Worm (Caenorhabditis elegans) whole organism, L1 larva: ENCODE results near the gene C06A6.7.
A peak's percentile ranks its signal among the peaks of the same experiment; 100 is the strongest.

Source experiments
- C04F5.9 ChIP-seq: sonication (generic microtip); optimal IDR thresholded peaks from 2 replicates; lab custom pipeline; 2016; ENCODE audit warnings: missing genetic modification characterization, missing compliant biosample characterization
- C16A3.4 ChIP-seq: fragments of 150-350 bp; optimal IDR thresholded peaks from 2 replicates; lab custom pipeline; 2014; ENCODE audit warnings: missing biosample characterization, missing genetic modification characterization
- C34B4.2 ChIP-seq: sonication (generic microtip); optimal IDR thresholded peaks from 2 replicates; lab custom pipeline; 2017; ENCODE audit warnings: mild to moderate bottlenecking, missing genetic modification characterization, missing compliant biosample characterization
- F16B12.6 ChIP-seq: fragments of 150-350 bp; optimal IDR thresholded peaks from 2 replicates; lab custom pipeline; 2014; ENCODE audit warnings: missing biosample characterization, missing genetic modification characterization
- Y116A8C.19 ChIP-seq: sonication (generic microtip); optimal IDR thresholded peaks from 2 replicates; lab custom pipeline; 2016; ENCODE audit warnings: missing compliant biosample characterization, missing genetic modification characterization, borderline replicate concordance
- aha-1 ChIP-seq: fragments of 150-350 bp; optimal IDR thresholded peaks from 2 replicates; lab custom pipeline; 2014; ENCODE audit warnings: missing biosample characterization, missing genetic modification characterization
- blmp-1 ChIP-seq: fragments of 150-350 bp; optimal IDR thresholded peaks from 2 replicates; lab custom pipeline; 2014; ENCODE audit warnings: missing biosample characterization, missing genetic modification characterization
- ceh-82 ChIP-seq, 3 experiments: fragments of 150-350 bp in 1 of 3; sonication (generic microtip) in 2 of 3; optimal IDR thresholded peaks; 2 replicates each; lab custom pipeline; 2014 to 2017; ENCODE audit warnings: missing biosample characterization in 3 of 3, missing genetic modification characterization in 3 of 3
- ceh-88 ChIP-seq: fragments of 200-800 bp; sonication (Bioruptor generic); IDR thresholded peaks from 2 replicates; pipeline ENCODE4 v1.3.6; 2022; ENCODE audit warnings: missing genetic modification characterization, missing compliant biosample characterization
- dpl-1 ChIP-seq, 3 experiments: fragments of 150-350 bp in 2 of 3; sonication (generic microtip) in 1 of 3; optimal IDR thresholded peaks; 2 replicates each; lab custom pipeline; 2014 to 2017; ENCODE audit warnings: missing biosample characterization in 3 of 3, missing genetic modification characterization in 3 of 3, missing genetic modification reagents in 3 of 3
- dsc-1 ChIP-seq: sonication (generic microtip); optimal IDR thresholded peaks from 2 replicates; lab custom pipeline; 2016; ENCODE audit warnings: mild to moderate bottlenecking, missing genetic modification characterization, missing compliant biosample characterization
- efl-1 ChIP-seq, 4 experiments: fragments of 150-350 bp; optimal IDR thresholded peaks in 3 of 4; peaks in 1 of 4; 1 replicate in 1 of 4; 2 replicates in 3 of 4; lab custom pipeline; 2014; ENCODE audit warnings: missing biosample characterization in 2 of 4, missing genetic modification characterization in 2 of 4, missing genetic modification reagents in 2 of 4
- egl-27 ChIP-seq, 2 experiments: fragments of 150-350 bp in 1 of 2; sonication (generic microtip); optimal IDR thresholded peaks; 3 replicates each; lab custom pipeline; 2017 to 2018; ENCODE audit warnings: missing biosample characterization in 2 of 2, missing genetic modification characterization in 2 of 2, missing genetic modification reagents in 2 of 2
- elt-3 ChIP-seq, 6 experiments: fragments of 150-350 bp in 1 of 6; sonication (generic microtip); optimal IDR thresholded peaks; 2 replicates each; lab custom pipeline; 2017 to 2018; ENCODE audit warnings: missing biosample characterization in 6 of 6, missing genetic modification characterization in 6 of 6, inconsistent platforms in 1 of 6
- fkh-10 ChIP-seq: sonication (generic microtip); optimal IDR thresholded peaks from 2 replicates; lab custom pipeline; 2017; ENCODE audit warnings: missing biosample characterization, missing genetic modification reagents, missing genetic modification characterization
- fkh-8 ChIP-seq: sonication (generic microtip); optimal IDR thresholded peaks from 2 replicates; lab custom pipeline; 2016; ENCODE audit warnings: mild to moderate bottlenecking, missing genetic modification characterization, missing compliant biosample characterization
- hlh-17 ChIP-seq: fragments of 200-800 bp; sonication (Bioruptor generic); optimal IDR thresholded peaks from 2 replicates; lab custom pipeline; 2018; ENCODE audit warnings: missing genetic modification characterization, mild to moderate bottlenecking, missing compliant biosample characterization, moderate library complexity, borderline replicate concordance
- lin-14 ChIP-seq: fragments of 200-800 bp; sonication (Bioruptor generic); optimal IDR thresholded peaks from 2 replicates; lab custom pipeline; 2018; ENCODE audit warnings: mild to moderate bottlenecking, missing genetic modification characterization, moderate library complexity, missing compliant biosample characterization
- lin-35 ChIP-seq, 2 experiments: fragments of 150-350 bp; optimal IDR thresholded peaks; 2 replicates each; lab custom pipeline; 2014; ENCODE audit warnings: missing biosample characterization in 2 of 2, missing genetic modification characterization in 2 of 2, missing genetic modification reagents in 2 of 2
- lsy-2 ChIP-seq, 2 experiments: fragments of 150-350 bp; optimal IDR thresholded peaks; 2 replicates each; lab custom pipeline; 2014; ENCODE audit warnings: missing biosample characterization in 2 of 2, missing genetic modification characterization in 2 of 2
- mdl-1 ChIP-seq, 2 experiments: fragments of 150-350 bp; optimal IDR thresholded peaks; 2 replicates each; lab custom pipeline; 2014 to 2017; ENCODE audit warnings: missing biosample characterization in 2 of 2, missing genetic modification characterization in 2 of 2, inconsistent platforms in 1 of 2
- mep-1 ChIP-seq: fragments of 150-350 bp; optimal IDR thresholded peaks from 2 replicates; lab custom pipeline; 2014; ENCODE audit warnings: missing biosample characterization, missing genetic modification characterization
- nhr-20 ChIP-seq: sonication (generic microtip); optimal IDR thresholded peaks from 2 replicates; lab custom pipeline; 2016; ENCODE audit warnings: mild to moderate bottlenecking, missing genetic modification characterization, missing compliant biosample characterization
- nhr-28 ChIP-seq: fragments of 150-350 bp; optimal IDR thresholded peaks from 2 replicates; lab custom pipeline; 2014; ENCODE audit warnings: missing biosample characterization, missing genetic modification characterization
- nhr-47 ChIP-seq: sonication (generic microtip); optimal IDR thresholded peaks from 2 replicates; lab custom pipeline; 2016; ENCODE audit warnings: mild to moderate bottlenecking, missing genetic modification characterization, moderate library complexity, missing compliant biosample characterization
- nhr-71 ChIP-seq: sonication (generic microtip); optimal IDR thresholded peaks from 2 replicates; lab custom pipeline; 2016; ENCODE audit warnings: mild to moderate bottlenecking, missing genetic modification characterization, moderate library complexity, missing compliant biosample characterization
- nhr-85 ChIP-seq: sonication (generic microtip); peaks from one replicate; lab custom pipeline; 2016; ENCODE audit warnings: missing genetic modification characterization, inconsistent platforms, missing compliant biosample characterization
- pqm-1 ChIP-seq: sonication (generic microtip); optimal IDR thresholded peaks from 3 replicates; lab custom pipeline; 2017; ENCODE audit warnings: missing biosample characterization, missing genetic modification characterization
- rnt-1 ChIP-seq: sonication (generic microtip); optimal IDR thresholded peaks from 2 replicates; lab custom pipeline; 2016; ENCODE audit warnings: mild to moderate bottlenecking, missing genetic modification characterization, moderate library complexity, missing compliant biosample characterization
- skn-1 ChIP-seq: fragments of 150-350 bp; optimal IDR thresholded peaks from 2 replicates; lab custom pipeline; 2014; ENCODE audit warnings: missing biosample characterization, missing genetic modification characterization
- snu-23 ChIP-seq: sonication (generic microtip); optimal IDR thresholded peaks from 2 replicates; lab custom pipeline; 2016; ENCODE audit warnings: missing genetic modification characterization, missing compliant biosample characterization
- swsn-7 ChIP-seq: sonication (generic microtip); optimal IDR thresholded peaks from 2 replicates; lab custom pipeline; 2016; ENCODE audit warnings: missing genetic modification characterization, missing compliant biosample characterization
- tbx-2 ChIP-seq: sonication (generic microtip); optimal IDR thresholded peaks from 2 replicates; lab custom pipeline; 2016; ENCODE audit warnings: missing genetic modification characterization, missing compliant biosample characterization
- unc-86 ChIP-seq: sonication (generic microtip); optimal IDR thresholded peaks from 2 replicates; lab custom pipeline; 2016; ENCODE audit warnings: missing genetic modification characterization, missing compliant biosample characterization
- xbp-1 ChIP-seq: sonication (generic microtip); optimal IDR thresholded peaks from 2 replicates; lab custom pipeline; 2016; ENCODE audit warnings: missing genetic modification characterization, missing compliant biosample characterization
- ztf-11 ChIP-seq, 2 experiments: sonication (generic microtip); optimal IDR thresholded peaks; 2 replicates each; lab custom pipeline; 2016 to 2017; ENCODE audit warnings: missing genetic modification characterization in 2 of 2, missing biosample characterization in 1 of 2, missing compliant biosample characterization in 1 of 2
- ztf-4 ChIP-seq: fragments of 150-350 bp; optimal IDR thresholded peaks from 2 replicates; lab custom pipeline; 2014; ENCODE audit warnings: missing biosample characterization, missing genetic modification characterization

The C06A6.7 gene

ce11 chrIV:7816402-7817102, 21.8 kb downstream of the C06A6.7 start (continued):
- TF ChIP-seq nhr-85 (tag; lab: Kevin White, UChicago): peak; percentile 91

ce11 chrIV:7815683-7816183, 22.6 kb downstream of the C06A6.7 start, which contains the start of gene cdgs-1:
Gene cdgs-1 (minus strand): TSS chrIV:7815733.
- no peak for TF ChIP-seq pqm-1 (tag; lab: Kevin White, UChicago)
- TF ChIP-seq hlh-17 (GFP tag; lab: Kevin White, UChicago): no peak
- peak; percentile 2 for TF ChIP-seq fkh-8 (tag; lab: Kevin White, UChicago)
- TF ChIP-seq C34B4.2 (tag; lab: Kevin White, UChicago): no peak
- TF ChIP-seq rnt-1 (tag; lab: Kevin White, UChicago): peak; percentile 23
- TF ChIP-seq C04F5.9 (tag; lab: Kevin White, UChicago): no peak
- peak; percentile 28 for TF ChIP-seq swsn-7 (tag; lab: Kevin White, UChicago)
- TF ChIP-seq aha-1 (tag; lab: Kevin White, UChicago): no peak
- peak; percentile 78 for TF ChIP-seq mep-1 (tag; lab: Kevin White, UChicago)
- peak; percentile 12 for TF ChIP-seq dsc-1 (tag; lab: Kevin White, UChicago)
- peak; percentile 41 to 73 for TF ChIP-seq lin-35 (GFP tag; optimal IDR thresholded peaks at IDR 0.05; lab: Kevin White, UChicago)
- peak; percentile 85 for TF ChIP-seq lin-14
- TF ChIP-seq ceh-82 (tag; optimal IDR thresholded peaks at IDR 0.05; lab: Kevin White, UChicago): peak in 1 of 3 experiments; percentile 57
- peak; percentile 29 for TF ChIP-seq nhr-47 (tag; lab: Kevin White, UChicago)
- TF ChIP-seq egl-27 (tag; optimal IDR thresholded peaks at IDR 0.05; lab: Kevin White, UChicago): no peak
- TF ChIP-seq snu-23: peak; percentile 70
- peak in 1 of 2 experiments; percentile 82 for TF ChIP-seq mdl-1 (tag; optimal IDR thresholded peaks at IDR 0.05; lab: Kevin White, UChicago)
- TF ChIP-seq fkh-10 (GFP tag; lab: Kevin White, UChicago): peak; percentile 65
- TF ChIP-seq ztf-11 (tag; optimal IDR thresholded peaks at IDR 0.05; lab: Kevin White, UChicago): no peak
- peak; percentile 33 for TF ChIP-seq nhr-85 (tag; lab: Kevin White, UChicago)
- TF ChIP-seq dpl-1 (GFP tag; optimal IDR thresholded peaks at IDR 0.05; lab: Kevin White, UChicago): peak; percentile 36 to 41 (median 36)
- peak; percentile 73 for TF ChIP-seq nhr-20
- TF ChIP-seq C16A3.4 (tag; lab: Kevin White, UChicago): peak; percentile 25
- peak; percentile 45 to 70 for TF ChIP-seq lsy-2 (tag; optimal IDR thresholded peaks at IDR 0.05; lab: Kevin White, UChicago)
- no peak for TF ChIP-seq nhr-28 (tag; lab: Kevin White, UChicago)
- TF ChIP-seq ztf-4 (tag; lab: Kevin White, UChicago): no peak
- peak; percentile 46 to 57 for TF ChIP-seq efl-1 (optimal IDR thresholded peaks at IDR 0.05; lab: Kevin White, UChicago)
- peak; percentile 40 to 88 for TF ChIP-seq efl-1 (GFP tag; optimal IDR thresholded peaks at IDR 0.05 in 1 of 2; lab: Kevin White, UChicago)
- peak; percentile 18 for TF ChIP-seq xbp-1 (tag; lab: Kevin White, UChicago)
- no peak for TF ChIP-seq Y116A8C.19 (tag; lab: Kevin White, UChicago)
- peak; percentile 75 for TF ChIP-seq nhr-71 (tag; lab: Kevin White, UChicago)
- peak; percentile 15 for TF ChIP-seq F16B12.6
- TF ChIP-seq skn-1 (tag; lab: Kevin White, UChicago): peak; percentile 21
- peak in 1 of 6 experiments; percentile 5 for TF ChIP-seq elt-3 (tag; optimal IDR thresholded peaks at IDR 0.05; lab: Kevin White, UChicago)
- peak; percentile 28 for TF ChIP-seq tbx-2 (tag; lab: Kevin White, UChicago)
- TF ChIP-seq ceh-88: no peak
- no peak for TF ChIP-seq unc-86 (tag; lab: Kevin White, UChicago)
- peak; percentile 69 for TF ChIP-seq blmp-1 (tag; lab: Kevin White, UChicago)
- TF ChIP-seq, all 84 proteins: peak for 25
